Fruit fly (Drosophila melanogaster): ENCODE measurements around the gene RhoGAP93B.

RhoGAP93B gene

dm6 chr3R:21097631-21098117 lies at the start of gene RhoGAP93B (continued):
- TF ChIP-seq Eip75B (GFP tag; optimal IDR thresholded peaks at IDR 0.05) (no peak), fd59A (GFP tag; optimal IDR thresholded peaks at IDR 0.05) (peak; percentile 24), CG11902 (GFP tag; optimal IDR thresholded peaks at IDR 0.05) (peak; percentile 66), Hr4 (GFP tag; optimal IDR thresholded peaks at IDR 0.05) (peak; percentile 90), CG11294 (GFP tag; IDR thresholded peaks at IDR 0.05) (peak; percentile 58; the same call in 1 of the 2 replicates), vri (GFP tag; optimal IDR thresholded peaks at IDR 0.05) (no peak), Eip93F (GFP tag; optimal IDR thresholded peaks at IDR 0.05) (no peak), CG3919 (GFP tag; optimal IDR thresholded peaks at IDR 0.05) (peak; percentile 74)

- TF ChIP-seq vri (GFP tag; optimal IDR thresholded peaks at IDR 0.05) (peak; percentile 65), CG6276 (GFP tag; optimal IDR thresholded peaks at IDR 0.05) (no peak)
Measured at dm6 chr3R:21141341-21141740, 43.7 kb upstream of the RhoGAP93B start.

dm6 chr3R:21140458-21140857 lies 42.8 kb upstream of the RhoGAP93B start, which contains the start of gene SNF4Agamma:
Gene SNF4Agamma, plus strand, starts transcription at chr3R:21140739.
- TF ChIP-seq CG31627 (GFP tag; optimal IDR thresholded peaks at IDR 0.05) (peak; percentile 16), spab (GFP tag; optimal IDR thresholded peaks at IDR 0.05) (no peak), OdsH (GFP tag; optimal IDR thresholded peaks at IDR 0.05) (no peak), Eip78C (GFP tag) (peak; percentile 73), CG10631 (GFP tag; optimal IDR thresholded peaks at IDR 0.05) (peak; percentile 25), Eip93F (GFP tag; optimal IDR thresholded peaks at IDR 0.05) (no peak), vri (GFP tag; optimal IDR thresholded peaks at IDR 0.05) (no peak), pdm3 (GFP tag; optimal IDR thresholded peaks at IDR 0.05) (no peak), CG4318 (GFP tag; optimal IDR thresholded peaks at IDR 0.05) (no peak), esn (GFP tag; optimal IDR thresholded peaks at IDR 0.05) (peak; percentile 55), CG11902 (GFP tag; optimal IDR thresholded peaks at IDR 0.05) (no peak), svp (GFP tag) (no peak), CG1621 (tag; optimal IDR thresholded peaks at IDR 0.05) (peak; percentile 77), CG3032 (tag; optimal IDR thresholded peaks at IDR 0.05) (peak; percentile 6), ss (GFP tag; optimal IDR thresholded peaks at IDR 0.05) (no peak), CG9139 (GFP tag; optimal IDR thresholded peaks at IDR 0.05) (no peak), Hr39 (GFP tag; optimal IDR thresholded peaks at IDR 0.05) (peak; percentile 9), CG8632 (GFP tag; optimal IDR thresholded peaks at IDR 0.05) (no peak), Sox15 (GFP tag; optimal IDR thresholded peaks at IDR 0.05) (no peak), acj6 (GFP tag; optimal IDR thresholded peaks at IDR 0.05) (peak; percentile 2), dsx (GFP tag; optimal IDR thresholded peaks at IDR 0.05; ENCODE audit: poor library complexity, severe bottlenecking) (no peak), lz (GFP tag; optimal IDR thresholded peaks at IDR 0.05) (peak; percentile 51), CG6792 (GFP tag; optimal IDR thresholded peaks at IDR 0.05) (no peak), CG6163 (GFP tag; IDR thresholded peaks at IDR 0.05) (no peak), CG7368 (GFP tag; optimal IDR thresholded peaks at IDR 0.05) (no peak), CG11294 (GFP tag; IDR thresholded peaks at IDR 0.05) (no peak)

dm6 chr3R:21138220-21138754 lies 40.7 kb upstream of the RhoGAP93B start, which contains the start of gene meigo:
Gene meigo, plus strand, starts transcription at chr3R:21138270.
- TF ChIP-seq CG3032 (tag; optimal IDR thresholded peaks at IDR 0.05) (peak; percentile 76), CG8632 (GFP tag; optimal IDR thresholded peaks at IDR 0.05) (no peak), eg (GFP tag; IDR thresholded peaks at IDR 0.05) (peak; percentile 50; the same call in 1 of the 3 replicates), fd59A (GFP tag; optimal IDR thresholded peaks at IDR 0.05) (no peak), CG31627 (GFP tag; optimal IDR thresholded peaks at IDR 0.05) (peak; percentile 65), CG6792 (GFP tag; optimal IDR thresholded peaks at IDR 0.05) (peak; percentile 47), Hr39 (GFP tag; optimal IDR thresholded peaks at IDR 0.05) (peak; percentile 64), CG11294 (GFP tag; IDR thresholded peaks at IDR 0.05) (peak; percentile 16; the same call in 1 of the 2 replicates), Ets96B (tag; optimal IDR thresholded peaks at IDR 0.05) (peak; percentile 48), lz (GFP tag; optimal IDR thresholded peaks at IDR 0.05) (peak; percentile 64), CG11902 (GFP tag; optimal IDR thresholded peaks at IDR 0.05) (peak; percentile 30), esn (GFP tag; optimal IDR thresholded peaks at IDR 0.05) (peak; percentile 72), Sox15 (GFP tag; optimal IDR thresholded peaks at IDR 0.05) (peak; percentile 25), svp (GFP tag) (no peak), fkh (GFP tag; optimal IDR thresholded peaks at IDR 0.05) (peak; percentile 80)
